Worm (Caenorhabditis elegans) whole organism, late embryonic: ENCODE results near the gene ptpn-22.

Source experiments
- C08G9.2 ChIP-seq: sonication (generic microtip); optimal IDR thresholded peaks from 2 replicates; lab custom pipeline; 2016; ENCODE audit warnings: mild to moderate bottlenecking, missing genetic modification characterization, moderate library complexity, missing compliant biosample characterization
- C38D4.7 ChIP-seq: fragments of 200-800 bp; sonication (Bioruptor generic); optimal IDR thresholded peaks from 2 replicates; lab custom pipeline; 2018; ENCODE audit warnings: mild to moderate bottlenecking, missing genetic modification characterization, moderate library complexity, missing compliant biosample characterization
- F13H6.1 ChIP-seq: sonication (generic microtip); optimal IDR thresholded peaks from 2 replicates; lab custom pipeline; 2016; ENCODE audit warnings: missing genetic modification characterization, missing compliant biosample characterization
- Y22D7AL.16 ChIP-seq: sonication (generic microtip); optimal IDR thresholded peaks from 2 replicates; lab custom pipeline; 2016; ENCODE audit warnings: missing genetic modification characterization, missing compliant biosample characterization
- ceh-19 ChIP-seq: fragments of 200-800 bp; sonication (Bioruptor generic); optimal IDR thresholded peaks from 2 replicates; lab custom pipeline; 2018; ENCODE audit warnings: mild to moderate bottlenecking, missing genetic modification characterization, missing compliant biosample characterization
- ceh-2 ChIP-seq: sonication (generic microtip); optimal IDR thresholded peaks from 2 replicates; lab custom pipeline; 2016; ENCODE audit warnings: missing genotype, missing genetic modification characterization, missing compliant biosample characterization
- ceh-22 ChIP-seq: sonication (generic microtip); optimal IDR thresholded peaks from 2 replicates; lab custom pipeline; 2017; ENCODE audit warnings: missing biosample characterization, missing genetic modification characterization
- ceh-30 ChIP-seq: fragments of 150-350 bp; optimal IDR thresholded peaks from 2 replicates; lab custom pipeline; 2014; ENCODE audit warnings: missing biosample characterization, missing genetic modification characterization
- ceh-45 ChIP-seq: fragments of 200-800 bp; sonication (Bioruptor generic); IDR thresholded peaks from 2 replicates; pipeline ENCODE4 v1.3.6; 2022; ENCODE audit warnings: missing genetic modification reagents, missing genetic modification characterization, missing compliant biosample characterization
- ceh-48 ChIP-seq: sonication (generic microtip); optimal IDR thresholded peaks from 2 replicates; lab custom pipeline; 2016; ENCODE audit warnings: missing genetic modification characterization, inconsistent platforms, missing compliant biosample characterization
- ceh-6 ChIP-seq: fragments of 200-800 bp; sonication (Bioruptor generic); optimal IDR thresholded peaks from 2 replicates; lab custom pipeline; 2018; ENCODE audit warnings: mild to moderate bottlenecking, missing genetic modification characterization, missing compliant biosample characterization
- ceh-9 ChIP-seq: sonication (generic microtip); optimal IDR thresholded peaks from 2 replicates; lab custom pipeline; 2016; ENCODE audit warnings: mild to moderate bottlenecking, missing genetic modification characterization, inconsistent platforms, missing compliant biosample characterization
- che-1 ChIP-seq: sonication (generic microtip); optimal IDR thresholded peaks from 2 replicates; lab custom pipeline; 2016; ENCODE audit warnings: mild to moderate bottlenecking, missing genetic modification characterization, missing compliant biosample characterization
- elt-2 ChIP-seq: sonication (generic microtip); optimal IDR thresholded peaks from 2 replicates; lab custom pipeline; 2016; ENCODE audit warnings: missing genetic modification reagents, missing genetic modification characterization, missing compliant biosample characterization
- eyg-1 ChIP-seq: sonication (generic microtip); optimal IDR thresholded peaks from 2 replicates; lab custom pipeline; 2016; ENCODE audit warnings: missing genotype, missing genetic modification characterization, missing compliant biosample characterization
- gmeb-2 ChIP-seq: sonication (generic microtip); optimal IDR thresholded peaks from 2 replicates; lab custom pipeline; 2016; ENCODE audit warnings: missing genetic modification characterization, inconsistent platforms, missing compliant biosample characterization
- hlh-13 ChIP-seq: fragments of 200-800 bp; sonication (Bioruptor generic); optimal IDR thresholded peaks from 2 replicates; lab custom pipeline; 2018; ENCODE audit warnings: mild to moderate bottlenecking, missing genetic modification characterization, missing compliant biosample characterization
- hlh-15 ChIP-seq: sonication (generic microtip); optimal IDR thresholded peaks from 2 replicates; lab custom pipeline; 2016; ENCODE audit warnings: missing genetic modification characterization, missing compliant biosample characterization
- hlh-6 ChIP-seq: sonication (generic microtip); optimal IDR thresholded peaks from 2 replicates; lab custom pipeline; 2016; ENCODE audit warnings: missing genotype, missing genetic modification characterization, missing compliant biosample characterization
- lin-11 ChIP-seq: fragments of 200-800 bp; sonication (Bioruptor generic); optimal IDR thresholded peaks from 2 replicates; lab custom pipeline; 2018; ENCODE audit warnings: mild to moderate bottlenecking, missing genetic modification characterization, missing compliant biosample characterization
- madf-2 ChIP-seq: sonication (generic microtip); optimal IDR thresholded peaks from 2 replicates; lab custom pipeline; 2017; ENCODE audit warnings: missing genetic modification characterization, missing compliant biosample characterization
- mec-3 ChIP-seq: sonication (generic microtip); optimal IDR thresholded peaks from 2 replicates; lab custom pipeline; 2016; ENCODE audit warnings: borderline replicate concordance, missing genetic modification characterization, missing compliant biosample characterization
- nhr-11 ChIP-seq: fragments of 150-350 bp; optimal IDR thresholded peaks from 2 replicates; lab custom pipeline; 2014; ENCODE audit warnings: missing biosample characterization, missing genetic modification characterization
- nhr-232 ChIP-seq: sonication (generic microtip); optimal IDR thresholded peaks from 2 replicates; lab custom pipeline; 2016; ENCODE audit warnings: missing genetic modification characterization, missing compliant biosample characterization
- odd-2 ChIP-seq: sonication (generic microtip); optimal IDR thresholded peaks from 2 replicates; lab custom pipeline; 2017; ENCODE audit warnings: antibody characterized with exemption, mild to moderate bottlenecking, missing genetic modification characterization, missing compliant biosample characterization
- pat-9 ChIP-seq: fragments of 200-800 bp; sonication (Bioruptor generic); optimal IDR thresholded peaks from 2 replicates; lab custom pipeline; 2018; ENCODE audit warnings: mild to moderate bottlenecking, missing genetic modification characterization, moderate library complexity, missing compliant biosample characterization
- pax-1 ChIP-seq: fragments of 150-350 bp; optimal IDR thresholded peaks from 2 replicates; lab custom pipeline; 2014; ENCODE audit warnings: missing biosample characterization, missing genetic modification characterization
- pha-4 ChIP-seq: fragments of 150-350 bp; optimal IDR thresholded peaks from 2 replicates; lab custom pipeline; 2018; ENCODE audit warnings: missing biosample characterization, missing genetic modification reagents, missing genetic modification characterization
- pqm-1 ChIP-seq: sonication (generic microtip); optimal IDR thresholded peaks from 2 replicates; lab custom pipeline; 2016; ENCODE audit warnings: missing genetic modification characterization, missing compliant biosample characterization
- pros-1 ChIP-seq: fragments of 150-350 bp; optimal IDR thresholded peaks from 2 replicates; lab custom pipeline; 2014; ENCODE audit warnings: missing biosample characterization, missing genetic modification reagents, missing genetic modification characterization
- rnt-1 ChIP-seq: sonication (generic microtip); optimal IDR thresholded peaks from 2 replicates; lab custom pipeline; 2016; ENCODE audit warnings: missing genetic modification characterization, missing compliant biosample characterization
- sdc-2 ChIP-seq: sonication (generic microtip); optimal IDR thresholded peaks from 2 replicates; lab custom pipeline; 2016; ENCODE audit warnings: missing genotype, missing genetic modification characterization, missing compliant biosample characterization
- sox-2 ChIP-seq: fragments of 200-800 bp; sonication (Bioruptor generic); IDR thresholded peaks from 2 replicates; pipeline ENCODE4 v1.3.6; 2022; ENCODE audit warnings: missing genetic modification reagents, missing genetic modification characterization, missing compliant biosample characterization
- sox-4 ChIP-seq: sonication (generic microtip); optimal IDR thresholded peaks from 2 replicates; lab custom pipeline; 2017; ENCODE audit warnings: mild to moderate bottlenecking, missing genetic modification characterization, inconsistent platforms, missing compliant biosample characterization
- ttx-3 ChIP-seq: sonication (generic microtip); optimal IDR thresholded peaks from 2 replicates; lab custom pipeline; 2016; ENCODE audit warnings: missing genetic modification reagents, missing genetic modification characterization, missing compliant biosample characterization
- unc-3 ChIP-seq, 2 experiments: fragments of 200-800 bp in 1 of 2; sonication (Bioruptor generic) in 1 of 2; sonication (generic microtip) in 1 of 2; conservative IDR thresholded peaks in 1 of 2; optimal IDR thresholded peaks in 1 of 2; 2 replicates each; pipeline versions ENCODE4 v1.3.6 to Lab custom; 2016 to 2022; ENCODE audit warnings: missing compliant biosample characterization in 2 of 2, missing genetic modification characterization in 2 of 2, missing genetic modification reagents in 1 of 2
- unc-42 ChIP-seq: sonication (generic microtip); optimal IDR thresholded peaks from 2 replicates; lab custom pipeline; 2016; ENCODE audit warnings: missing genotype, missing genetic modification characterization, missing compliant biosample characterization
- unc-55 ChIP-seq: sonication (generic microtip); optimal IDR thresholded peaks from 2 replicates; lab custom pipeline; 2017; ENCODE audit warnings: missing biosample characterization, missing genetic modification reagents, missing genetic modification characterization
- unc-86 ChIP-seq: sonication (generic microtip); optimal IDR thresholded peaks from 2 replicates; lab custom pipeline; 2016; ENCODE audit warnings: missing genetic modification characterization, missing compliant biosample characterization
- zip-5 ChIP-seq: sonication (generic microtip); optimal IDR thresholded peaks from 2 replicates; lab custom pipeline; 2016; ENCODE audit warnings: missing genetic modification characterization, missing compliant biosample characterization
- ztf-16 ChIP-seq: sonication (generic microtip); optimal IDR thresholded peaks from 2 replicates; lab custom pipeline; 2017; ENCODE audit warnings: missing genetic modification characterization, missing compliant biosample characterization

Gene ptpn-22

ce11 chrIV:1687151-1687550 is 52.9 kb downstream of the ptpn-22 start (continued):
- TF ChIP-seq ceh-19 (GFP tag; lab: Kevin White, UChicago) (no peak), pros-1 (tag; lab: Kevin White, UChicago) (no peak), madf-2 (tag; lab: Kevin White, UChicago) (no peak), mec-3 (tag; lab: Kevin White, UChicago) (peak; percentile 78), ceh-48 (tag; lab: Kevin White, UChicago) (no peak), sdc-2 (tag; lab: Kevin White, UChicago) (peak; percentile 58), unc-55 (GFP tag; lab: Kevin White, UChicago) (no peak), ceh-45 (GFP tag; lab: Robert Waterston, UW) (no peak), unc-86 (tag; lab: Kevin White, UChicago) (peak; percentile 20), nhr-11 (tag; lab: Kevin White, UChicago) (no peak), lin-11 (tag; lab: Kevin White, UChicago) (no peak), gmeb-2 (peak; percentile 46), zip-5 (tag; lab: Kevin White, UChicago) (peak; percentile 89), ceh-9 (tag; lab: Kevin White, UChicago) (no peak), pha-4 (tag; lab: Kevin White, UChicago) (no peak), nhr-232 (tag; lab: Kevin White, UChicago) (no peak), hlh-13 (no peak), pax-1 (no peak), ceh-30 (tag; lab: Kevin White, UChicago) (no peak), F13H6.1 (tag; lab: Kevin White, UChicago) (peak; percentile 78), pqm-1 (tag; lab: Kevin White, UChicago) (peak; percentile 15), odd-2 (no peak), ceh-2 (tag; lab: Kevin White, UChicago) (peak; percentile 93), C08G9.2 (peak; percentile 90), eyg-1 (tag; lab: Kevin White, UChicago) (no peak), hlh-15 (tag; lab: Kevin White, UChicago) (no peak), Y22D7AL.16 (tag; lab: Kevin White, UChicago) (no peak), pat-9 (tag; lab: Kevin White, UChicago) (no peak), rnt-1 (tag; lab: Kevin White, UChicago) (peak; percentile 70), ztf-16 (tag; lab: Kevin White, UChicago) (peak; percentile 66), unc-3 (GFP tag; conservative IDR thresholded peaks at IDR 0.05; lab: Robert Waterston, UW) (no peak), unc-3 (tag; optimal IDR thresholded peaks at IDR 0.05; lab: Kevin White, UChicago) (peak; percentile 78), ceh-6 (GFP tag; lab: Kevin White, UChicago) (no peak), hlh-6 (tag; lab: Kevin White, UChicago) (peak; percentile 71), ttx-3 (tag; lab: Kevin White, UChicago) (peak; percentile 48), sox-2 (no peak), C38D4.7 (no peak), elt-2 (tag; lab: Kevin White, UChicago) (peak; percentile 78), unc-42 (tag; lab: Kevin White, UChicago) (no peak), ceh-22 (tag; lab: Kevin White, UChicago) (no peak)

ce11 chrIV:1682066-1682465 is 58.0 kb downstream of the ptpn-22 start, which contains the start of gene Y41D4B.24:
Gene Y41D4B.24 (minus strand): TSS chrIV:1682166.
- no peak for TF ChIP-seq che-1
- no peak for TF ChIP-seq sox-2
- TF ChIP-seq nhr-232 (tag; lab: Kevin White, UChicago), result no peak
- no peak for TF ChIP-seq hlh-6 (tag; lab: Kevin White, UChicago)
- TF ChIP-seq sox-4, result no peak
- no peak for TF ChIP-seq gmeb-2
- no peak for TF ChIP-seq mec-3 (tag; lab: Kevin White, UChicago)
